Worm (Caenorhabditis elegans): ENCODE measurements around the gene hmp-1.

Gene hmp-1

ce11 chrV:11868142-11868541 lies 22.5 kb downstream of the hmp-1 start, which contains the start of gene R13H4.7:
Gene R13H4.7 (minus strand): TSS chrV:11868242.
- TF ChIP-seq skn-1 (tag; optimal IDR thresholded peaks at IDR 0.05) (no peak), efl-1 (optimal IDR thresholded peaks at IDR 0.05) (no peak), efl-1 (GFP tag; optimal IDR thresholded peaks at IDR 0.05 in 1 of 2) (no peak), snu-23 (GFP tag; optimal IDR thresholded peaks at IDR 0.05) (no peak), ztf-4 (tag; optimal IDR thresholded peaks at IDR 0.05) (no peak), rnt-1 (tag; optimal IDR thresholded peaks at IDR 0.05) (no peak), nhr-19 (GFP tag; conservative IDR thresholded peaks at IDR 0.05) (no peak), hlh-4 (tag; optimal IDR thresholded peaks at IDR 0.05) (no peak), lin-13 (GFP tag; optimal IDR thresholded peaks at IDR 0.05) (no peak), lin-39 (tag; optimal IDR thresholded peaks at IDR 0.05) (no peak), unc-86 (tag; optimal IDR thresholded peaks at IDR 0.05) (no peak), nhr-84 (tag; optimal IDR thresholded peaks at IDR 0.05) (no peak), mef-2 (tag; optimal IDR thresholded peaks at IDR 0.05) (no peak), F16B12.6 (tag; optimal IDR thresholded peaks at IDR 0.05) (no peak), blmp-1 (tag; optimal IDR thresholded peaks at IDR 0.05) (no peak), ceh-90 (tag; optimal IDR thresholded peaks at IDR 0.05) (no peak), elt-2 (tag; optimal IDR thresholded peaks at IDR 0.05) (no peak), C16A3.4 (tag; optimal IDR thresholded peaks at IDR 0.05) (no peak)

ce11 chrV:11875060-11875459 lies 29.4 kb downstream of the hmp-1 start, which contains the start of gene sulp-4:
Gene sulp-4 (plus strand): TSS chrV:11875360.
- TF ChIP-seq egl-27 (tag; optimal IDR thresholded peaks at IDR 0.05), result no peak
- TF ChIP-seq efl-1 (optimal IDR thresholded peaks at IDR 0.05), result no peak
- peak in 1 of 2 experiments; percentile 58 for TF ChIP-seq efl-1 (GFP tag; optimal IDR thresholded peaks at IDR 0.05 in 1 of 2)

- TF ChIP-seq mep-1 (tag; optimal IDR thresholded peaks at IDR 0.05), result no peak
- no peak for TF ChIP-seq unc-98 (GFP tag; IDR thresholded peaks at IDR 0.05)
- no peak for TF ChIP-seq elt-3 (tag; optimal IDR thresholded peaks at IDR 0.05)
- TF ChIP-seq tbx-2 (tag; optimal IDR thresholded peaks at IDR 0.05), result no peak
- TF ChIP-seq isw-1 (GFP tag; IDR thresholded peaks at IDR 0.05), result no peak
- TF ChIP-seq aly-2 (tag; optimal IDR thresholded peaks at IDR 0.05), result no peak
- no peak for TF ChIP-seq lin-39 (tag; optimal IDR thresholded peaks at IDR 0.05)
- no peak for TF ChIP-seq irx-1 (tag; optimal IDR thresholded peaks at IDR 0.05)
- no peak for TF ChIP-seq pqm-1 (tag; optimal IDR thresholded peaks at IDR 0.05)
- no peak for TF ChIP-seq ama-1 (optimal IDR thresholded peaks at IDR 0.05)
- TF ChIP-seq ztf-11 (tag; optimal IDR thresholded peaks at IDR 0.05), result no peak
- TF ChIP-seq nhr-71 (tag; optimal IDR thresholded peaks at IDR 0.05), result no peak
- TF ChIP-seq nhr-76 (tag; optimal IDR thresholded peaks at IDR 0.05), result no peak
- TF ChIP-seq nhr-11 (tag; optimal IDR thresholded peaks at IDR 0.05), result no peak
- no peak for TF ChIP-seq nhr-19 (GFP tag; conservative IDR thresholded peaks at IDR 0.05)
- TF ChIP-seq rnt-1 (tag; optimal IDR thresholded peaks at IDR 0.05), result no peak
- TF ChIP-seq pag-3 (tag; optimal IDR thresholded peaks at IDR 0.05; ENCODE audit: borderline replicate concordance, insufficient read depth), result no peak
- TF ChIP-seq zip-4 (GFP tag; optimal IDR thresholded peaks at IDR 0.05), result no peak
- no peak for TF ChIP-seq Y116A8C.19 (tag; optimal IDR thresholded peaks at IDR 0.05; ENCODE audit: borderline replicate concordance)
Measured at ce11 chrV:11876657-11877056, 31.0 kb downstream of the hmp-1 start.

DNA sequence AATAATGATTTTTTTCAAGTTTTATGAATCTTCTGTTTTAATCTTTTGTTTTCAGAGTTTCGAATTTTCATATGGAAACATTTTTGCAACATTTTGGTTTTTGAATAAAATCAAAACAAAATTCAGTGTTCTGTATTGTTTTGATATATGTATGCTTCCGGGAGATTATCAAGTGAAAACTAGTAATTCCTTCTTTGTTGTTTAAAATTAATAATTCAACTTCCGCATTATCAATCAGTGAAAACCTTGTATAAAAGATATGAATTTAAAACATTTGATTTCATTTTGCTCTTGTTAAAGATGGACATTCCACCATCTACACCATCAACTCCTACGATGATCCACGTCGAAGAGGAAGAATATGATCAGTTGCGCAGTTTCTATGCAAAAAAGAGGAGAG lies 34.1 kb downstream of the hmp-1 start, which contains the start of gene sulp-5:
Gene sulp-5 (plus strand): TSS at position 301 of the 400 bp plus-strand sequence.
- TF ChIP-seq ama-1 (optimal IDR thresholded peaks at IDR 0.05) (no peak), nhr-85 (tag) (peak; percentile 41)

DNA sequence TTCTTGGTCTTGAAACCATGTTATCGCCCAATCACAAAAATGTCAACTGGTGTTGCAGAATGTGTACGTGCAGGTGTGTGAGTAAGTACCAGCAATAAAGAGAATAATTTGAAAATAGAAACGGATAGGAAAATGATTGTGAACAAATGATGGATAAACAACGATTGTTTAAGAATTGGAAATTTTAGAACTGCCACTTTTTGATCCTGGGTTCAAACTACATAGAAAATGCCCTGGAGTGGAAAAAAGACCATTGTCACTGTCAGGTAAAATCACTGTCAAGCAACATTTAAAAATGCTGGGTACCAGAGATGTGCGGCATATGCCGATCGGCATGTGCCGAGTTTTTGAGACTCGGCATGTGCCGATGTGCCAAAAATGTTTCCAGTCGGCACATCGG lies 37.5 kb downstream of the hmp-1 start:
- TF ChIP-seq nhr-20 (tag; optimal IDR thresholded peaks at IDR 0.05) (peak; percentile 9), fkh-4 (tag; optimal IDR thresholded peaks at IDR 0.05; ENCODE audit: borderline replicate concordance) (no peak), nhr-28 (tag; optimal IDR thresholded peaks at IDR 0.05) (no peak), nhr-19 (GFP tag; conservative IDR thresholded peaks at IDR 0.05) (peak; percentile 33; the same call in 1 of the 2 replicates), elt-3 (tag; optimal IDR thresholded peaks at IDR 0.05) (peak in 2 of 6 experiments; percentile 22 to 36), lir-3 (tag; optimal IDR thresholded peaks at IDR 0.05; ENCODE audit: poor library complexity) (no peak), grh-1 (GFP tag; IDR thresholded peaks at IDR 0.05) (0 out of 2 replicates have a peak, but pooled peaks have one; percentile 29), swsn-7 (tag; optimal IDR thresholded peaks at IDR 0.05) (no peak), pax-3 (tag; optimal IDR thresholded peaks at IDR 0.05) (no peak), mef-2 (tag; optimal IDR thresholded peaks at IDR 0.05) (no peak), blmp-1 (tag; optimal IDR thresholded peaks at IDR 0.05) (peak; percentile 8), unc-62 (GFP tag; optimal IDR thresholded peaks at IDR 0.05) (no peak), lin-35 (GFP tag; optimal IDR thresholded peaks at IDR 0.05) (peak in 1 of 2 experiments; percentile 6), nhr-85 (tag) (peak; percentile 69), snu-23 (GFP tag; optimal IDR thresholded peaks at IDR 0.05) (peak; percentile 35), lsy-2 (tag; optimal IDR thresholded peaks at IDR 0.05) (peak in 1 of 2 experiments; percentile 15), nhr-71 (tag; optimal IDR thresholded peaks at IDR 0.05) (peak; percentile 46)

All from whole organism, L1 larva.